Worm (Caenorhabditis elegans) whole organism, early embryonic: ENCODE results near the gene Y32B12B.1.

ENCODE experiments used
- B0310.2 ChIP-seq: sonication (generic microtip); optimal IDR thresholded peaks from 2 replicates; lab custom pipeline; 2016; ENCODE audit warnings: mild to moderate bottlenecking, missing genetic modification characterization, missing compliant biosample characterization
- F13C5.2 ChIP-seq: sonication (generic microtip); optimal IDR thresholded peaks from 2 replicates; lab custom pipeline; 2017; ENCODE audit warnings: mild to moderate bottlenecking, missing genetic modification characterization, inconsistent platforms, missing compliant biosample characterization
- aly-1 ChIP-seq: sonication (generic microtip); optimal IDR thresholded peaks from 2 replicates; lab custom pipeline; 2016; ENCODE audit warnings: missing genetic modification characterization, missing compliant biosample characterization
- ama-1 ChIP-seq: fragments of 150-350 bp; optimal IDR thresholded peaks from 2 replicates; lab custom pipeline; 2014
- ceh-13 ChIP-seq: fragments of 200-800 bp; sonication (Bioruptor generic); optimal IDR thresholded peaks from 2 replicates; lab custom pipeline; 2018; ENCODE audit warnings: mild to moderate bottlenecking, missing genetic modification characterization, missing compliant biosample characterization
- ceh-36 ChIP-seq: sonication (generic microtip); optimal IDR thresholded peaks from 2 replicates; lab custom pipeline; 2016; ENCODE audit warnings: missing genetic modification characterization, inconsistent platforms, missing compliant biosample characterization
- ets-7 ChIP-seq: sonication (generic microtip); optimal IDR thresholded peaks from 2 replicates; lab custom pipeline; 2016; ENCODE audit warnings: missing genotype, missing genetic modification characterization, missing compliant biosample characterization
- flt-1 ChIP-seq: fragments of 200-800 bp; sonication (Bioruptor generic); IDR thresholded peaks from 2 replicates; pipeline ENCODE4 v1.3.6; 2022; ENCODE audit warnings: missing genetic modification characterization, missing compliant biosample characterization
- hmbx-1 ChIP-seq: sonication (generic microtip); optimal IDR thresholded peaks from 2 replicates; lab custom pipeline; 2016; ENCODE audit warnings: mild to moderate bottlenecking, missing genetic modification characterization, missing compliant biosample characterization
- hmg-4 ChIP-seq: fragments of 200-800 bp; sonication (Bioruptor generic); optimal IDR thresholded peaks from 2 replicates; lab custom pipeline; 2018; ENCODE audit warnings: mild to moderate bottlenecking, missing genetic modification characterization, missing compliant biosample characterization
- hnd-1 ChIP-seq: sonication (generic microtip); optimal IDR thresholded peaks from 2 replicates; lab custom pipeline; 2016; ENCODE audit warnings: missing genetic modification characterization, missing compliant biosample characterization
- pes-1 ChIP-seq: fragments of 200-800 bp; sonication (Bioruptor generic); IDR thresholded peaks from 2 replicates; pipeline ENCODE4 v1.3.6; 2022; ENCODE audit warnings: missing genetic modification reagents, missing genetic modification characterization, missing compliant biosample characterization
- scrt-1 ChIP-seq: fragments of 200-800 bp; sonication (Bioruptor generic); IDR thresholded peaks from 2 replicates; pipeline ENCODE4 v1.3.6; 2022; ENCODE audit warnings: missing genetic modification characterization, missing compliant biosample characterization
- sea-1 ChIP-seq: fragments of 200-800 bp; sonication (Bioruptor generic); conservative IDR thresholded peaks from 2 replicates; pipeline ENCODE4 v1.3.6; 2022; ENCODE audit warnings: missing genetic modification characterization, missing compliant biosample characterization
- tbx-11 ChIP-seq: fragments of 200-800 bp; sonication (Bioruptor generic); IDR thresholded peaks from 2 replicates; pipeline ENCODE4 v1.3.6; 2022; ENCODE audit warnings: missing genetic modification characterization, missing compliant biosample characterization
- tbx-37 ChIP-seq: fragments of 200-800 bp; sonication (Bioruptor generic); conservative IDR thresholded peaks from 2 replicates; pipeline ENCODE4 v1.3.6; 2022; ENCODE audit warnings: missing genetic modification reagents, missing genetic modification characterization, missing compliant biosample characterization
- tra-4 ChIP-seq: sonication (generic microtip); optimal IDR thresholded peaks from 2 replicates; lab custom pipeline; 2017; ENCODE audit warnings: missing genetic modification characterization, missing compliant biosample characterization

Gene Y32B12B.1

ce11 chrV:16536701-16537100 lies at the start of gene Y32B12B.1:
TSS of gene Y32B12B.1 (plus strand) at chrV:16537001.
- TF ChIP-seq pes-1 (GFP tag; lab: Robert Waterston, UW): no peak

DNA sequence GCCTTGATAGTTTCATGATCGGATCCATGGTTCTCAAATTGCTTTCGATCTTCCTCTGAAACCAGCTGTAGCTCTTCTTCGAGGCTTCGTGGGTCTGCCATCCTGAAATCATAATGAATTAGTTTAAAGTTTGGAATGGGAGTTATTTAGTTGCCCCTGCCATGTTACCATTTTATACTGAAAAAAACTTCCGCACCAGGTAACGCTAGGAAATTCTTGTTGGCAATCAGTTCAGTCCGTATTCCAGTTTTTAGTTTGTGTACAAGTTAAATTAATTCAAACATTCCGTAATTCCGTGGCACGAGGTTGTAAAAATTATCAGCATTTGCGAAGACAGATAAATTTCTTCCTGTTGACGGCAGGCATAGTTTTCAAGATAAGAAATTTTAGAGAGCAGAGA lies 49.3 kb upstream of the Y32B12B.1 start, which contains the start of gene Y32B12A.5:
Y32B12A.5 (minus strand) TSS at position 101 of the 400 bp plus-strand sequence.
- TF ChIP-seq tra-4 (tag; lab: Kevin White, UChicago) (no peak), ceh-36 (tag; lab: Kevin White, UChicago) (no peak), flt-1 (no peak), pes-1 (GFP tag; lab: Robert Waterston, UW) (no peak), F13C5.2 (tag; lab: Kevin White, UChicago) (no peak), hmbx-1 (tag; lab: Kevin White, UChicago) (no peak), ceh-13 (GFP tag; lab: Kevin White, UChicago) (no peak)

ce11 chrV:16488172-16488571 lies 48.6 kb upstream of the Y32B12B.1 start, which contains the start of gene sqst-4:
TSS of gene sqst-4 (plus strand) at chrV:16488472.
- TF ChIP-seq F13C5.2 (tag; lab: Kevin White, UChicago) (no peak), ceh-13 (GFP tag; lab: Kevin White, UChicago) (no peak), B0310.2 (tag; lab: Kevin White, UChicago) (no peak), tra-4 (tag; lab: Kevin White, UChicago) (no peak), tbx-37 (no peak), ama-1 (lab: Kevin White, UChicago) (no peak), ceh-36 (tag; lab: Kevin White, UChicago) (no peak), scrt-1 (no peak), aly-1 (no peak), tbx-11 (no peak), hnd-1 (tag; lab: Kevin White, UChicago) (no peak), hmg-4 (no peak)

DNA sequence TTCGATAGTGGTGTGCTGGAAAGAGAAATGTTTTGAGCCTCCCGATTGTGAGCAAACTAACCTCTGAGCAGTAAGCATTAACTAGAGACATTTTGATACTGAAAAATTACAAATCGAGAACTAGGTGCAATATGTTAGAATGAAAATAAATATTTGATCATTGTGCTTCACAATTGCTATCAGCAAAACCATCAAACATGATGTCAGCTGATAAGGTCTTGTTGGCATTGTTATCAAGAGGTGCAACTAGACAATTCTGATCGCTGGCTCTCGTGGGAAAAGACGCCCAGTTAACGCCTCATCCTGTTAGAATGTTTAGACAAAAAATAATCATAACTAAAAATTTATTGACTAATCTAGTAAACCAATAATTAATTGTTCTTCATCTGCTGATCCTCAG lies 42.4 kb upstream of the Y32B12B.1 start, which contains the start of gene comt-2:
comt-2 (minus strand) TSS at position 131 of the 400 bp plus-strand sequence.
- TF ChIP-seq flt-1 (no peak), hmbx-1 (tag; lab: Kevin White, UChicago) (no peak), tbx-11 (no peak), pes-1 (GFP tag; lab: Robert Waterston, UW) (no peak), ceh-36 (tag; lab: Kevin White, UChicago) (no peak), scrt-1 (no peak), hmg-4 (no peak), ets-7 (tag; lab: Kevin White, UChicago) (no peak), tbx-37 (no peak), aly-1 (no peak), hnd-1 (tag; lab: Kevin White, UChicago) (no peak), ceh-13 (GFP tag; lab: Kevin White, UChicago) (no peak), sea-1 (GFP tag; lab: Robert Waterston, UW) (no peak), tra-4 (tag; lab: Kevin White, UChicago) (no peak), ama-1 (lab: Kevin White, UChicago) (no peak), B0310.2 (tag; lab: Kevin White, UChicago) (no peak), F13C5.2 (tag; lab: Kevin White, UChicago) (no peak)

ce11 chrV:16497504-16497903 lies 39.3 kb upstream of the Y32B12B.1 start, which contains the start of gene srh-136:
TSS of gene srh-136 (minus strand) at chrV:16497596.
- no peak for TF ChIP-seq tra-4 (tag; lab: Kevin White, UChicago)
- no peak for TF ChIP-seq B0310.2 (tag; lab: Kevin White, UChicago)

DNA sequence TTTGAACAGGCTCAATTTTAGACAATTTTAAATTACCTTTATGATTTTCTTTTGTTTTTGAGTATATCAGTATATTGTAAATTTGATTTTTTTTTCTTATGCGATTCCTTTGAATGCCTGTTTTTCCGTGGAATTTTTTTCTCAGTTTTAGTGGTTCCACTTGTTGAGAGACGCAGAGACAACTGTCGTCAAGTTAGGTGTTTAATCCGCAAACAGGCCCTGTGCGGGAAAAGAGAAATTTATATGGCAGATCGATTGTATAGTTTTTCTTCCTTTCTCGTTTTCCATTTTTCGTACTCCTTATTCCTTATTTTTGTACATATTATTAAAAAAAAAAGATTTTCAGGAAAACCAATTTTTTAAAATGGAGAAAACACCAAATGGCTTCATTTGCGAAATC lies 37.8 kb upstream of the Y32B12B.1 start, which contains the start of gene F36D3.1:
F36D3.1 (plus strand) TSS at position 347 of the 400 bp plus-strand sequence.
- TF ChIP-seq hmbx-1 (tag; lab: Kevin White, UChicago) (no peak), B0310.2 (tag; lab: Kevin White, UChicago) (no peak), pes-1 (GFP tag; lab: Robert Waterston, UW) (no peak), tra-4 (tag; lab: Kevin White, UChicago) (no peak), ceh-36 (tag; lab: Kevin White, UChicago) (no peak), tbx-37 (no peak), ets-7 (tag; lab: Kevin White, UChicago) (no peak), ama-1 (lab: Kevin White, UChicago) (no peak), flt-1 (no peak), tbx-11 (no peak), ceh-13 (GFP tag; lab: Kevin White, UChicago) (no peak), F13C5.2 (tag; lab: Kevin White, UChicago) (no peak), hnd-1 (tag; lab: Kevin White, UChicago) (no peak), aly-1 (no peak), hmg-4 (no peak), sea-1 (GFP tag; lab: Robert Waterston, UW) (no peak), scrt-1 (no peak)

- TF ChIP-seq F13C5.2 (tag; lab: Kevin White, UChicago) (no peak), flt-1 (no peak), ceh-13 (GFP tag; lab: Kevin White, UChicago) (no peak), tra-4 (tag; lab: Kevin White, UChicago) (no peak), ets-7 (tag; lab: Kevin White, UChicago) (no peak), hmg-4 (no peak), tbx-11 (no peak)
Observed at ce11 chrV:16503164-16503563, 33.6 kb upstream of the Y32B12B.1 start, which contains the start of gene F36D3.14. TSS of gene F36D3.14 (minus strand) at chrV:16503264.

DNA sequence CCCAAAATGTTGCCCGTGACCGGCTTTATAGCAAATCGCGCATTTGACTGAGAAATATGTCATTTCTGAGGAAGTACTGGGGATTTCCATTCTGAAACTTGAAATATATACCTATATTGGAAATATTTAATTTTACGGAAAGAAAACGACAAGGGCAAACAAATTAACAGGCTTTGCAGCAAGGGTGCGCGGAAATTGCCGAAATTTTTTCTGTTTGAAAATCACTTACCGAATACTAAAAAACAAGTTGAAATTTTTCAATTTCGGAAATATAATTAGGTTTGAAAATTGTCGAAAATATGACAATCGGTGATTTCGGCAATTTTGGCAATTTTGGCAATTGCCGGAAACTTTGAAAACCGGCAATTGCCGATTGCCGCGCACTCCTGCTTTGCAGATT lies 31.0 kb upstream of the Y32B12B.1 start, which contains the start of gene nhr-54:
nhr-54 (minus strand) TSS at position 101 of the 400 bp plus-strand sequence.
- TF ChIP-seq flt-1 (no peak), hmg-4 (no peak), tbx-37 (no peak), scrt-1 (no peak), pes-1 (GFP tag; lab: Robert Waterston, UW) (no peak), B0310.2 (tag; lab: Kevin White, UChicago) (no peak), ceh-13 (GFP tag; lab: Kevin White, UChicago) (no peak), hnd-1 (tag; lab: Kevin White, UChicago) (no peak), sea-1 (GFP tag; lab: Robert Waterston, UW) (no peak), ets-7 (tag; lab: Kevin White, UChicago) (no peak), tbx-11 (no peak), tra-4 (tag; lab: Kevin White, UChicago) (no peak), ceh-36 (tag; lab: Kevin White, UChicago) (no peak), F13C5.2 (tag; lab: Kevin White, UChicago) (no peak), aly-1 (no peak), hmbx-1 (tag; lab: Kevin White, UChicago) (no peak), ama-1 (lab: Kevin White, UChicago) (no peak)
